Worm (Caenorhabditis elegans): ENCODE data around the gene rpl-35.

- TF ChIP-seq skn-1 (tag; optimal IDR thresholded peaks at IDR 0.05) (no peak), ztf-4 (tag; optimal IDR thresholded peaks at IDR 0.05) (no peak), ZK546.5 (tag; optimal IDR thresholded peaks at IDR 0.05) (no peak), ceh-82 (tag; optimal IDR thresholded peaks at IDR 0.05) (no peak), ama-1 (optimal IDR thresholded peaks at IDR 0.05) (no peak), unc-62 (GFP tag; optimal IDR thresholded peaks at IDR 0.05) (no peak), snpc-4 (tag; optimal IDR thresholded peaks at IDR 0.05) (no peak)
These were observed 3.6 kb downstream of the rpl-35 start, which contains the start of the genes coq-5 and ufm-1 for ce11 chrIII:7858407-7859029.

Data from whole organism, L2 larva.